Fruit fly (Drosophila melanogaster): ENCODE data around the gene CG15399.

CG15399 gene

DNA sequence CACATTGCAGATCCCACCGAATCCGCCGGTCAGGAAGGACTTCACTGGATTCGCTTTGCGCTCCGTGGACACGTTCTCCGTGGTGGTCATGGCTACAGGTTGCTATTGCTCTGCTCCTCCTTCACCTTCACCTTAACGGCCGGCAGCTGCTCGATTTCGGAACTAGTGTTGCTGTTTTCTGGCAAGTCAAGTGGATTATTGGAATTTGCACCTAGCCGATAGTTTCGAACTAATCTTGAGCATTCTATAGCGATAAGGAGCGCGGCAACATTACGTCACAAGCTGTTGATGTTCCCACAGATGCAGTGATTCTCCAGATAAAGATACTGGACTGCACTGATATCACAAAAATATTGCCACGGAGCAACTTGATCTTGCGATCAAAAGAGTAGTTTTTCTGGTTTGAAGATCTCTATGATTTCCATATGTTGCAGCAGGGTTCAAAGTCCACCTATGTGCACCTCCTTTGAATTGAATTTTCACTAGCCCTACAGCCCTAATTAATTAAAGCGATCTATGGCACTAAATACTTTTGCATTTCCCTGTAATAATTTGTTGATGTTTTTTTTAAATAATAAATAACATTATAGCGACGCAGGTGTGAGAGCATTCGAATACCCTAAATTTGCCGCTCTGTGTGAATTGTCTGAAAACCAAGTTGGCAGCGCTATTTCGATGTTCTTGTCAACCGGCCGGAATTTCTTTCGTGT is 1.9 kb downstream of the CG15399 start, which contains the start of the genes colt and HINT1 (continued):
- TF ChIP-seq ash1 (GFP tag; optimal IDR thresholded peaks at IDR 0.05) (no peak), MBD-R2 (GFP tag; IDR thresholded peaks at IDR 0.05) (peak; percentile 96), lola (GFP tag; optimal IDR thresholded peaks at IDR 0.05) (no peak), CG10654 (GFP tag; optimal IDR thresholded peaks at IDR 0.05) (no peak), dysf (GFP tag; IDR thresholded peaks at IDR 0.05) (no peak), tx (GFP tag; optimal IDR thresholded peaks at IDR 0.05) (no peak), Sox102F (GFP tag; optimal IDR thresholded peaks at IDR 0.05) (no peak), CG8290 (GFP tag; optimal IDR thresholded peaks at IDR 0.05) (no peak), CG8290 (tag; optimal IDR thresholded peaks at IDR 0.05) (peak in 1 of 2 experiments; percentile 18), CG13287 (GFP tag; IDR thresholded peaks at IDR 0.05; ENCODE audit: partially characterized antibody) (peak; percentile 61; the same call in 1 of the 2 replicates), zen (tag; optimal IDR thresholded peaks at IDR 0.05) (peak; percentile 40), Eip74EF (GFP tag; optimal IDR thresholded peaks at IDR 0.05) (peak in 1 of 2 experiments; percentile 32), jing (GFP tag; optimal IDR thresholded peaks at IDR 0.05) (no peak), CG2116 (GFP tag; optimal IDR thresholded peaks at IDR 0.05) (peak; percentile 57), CG18599 (GFP tag; optimal IDR thresholded peaks at IDR 0.05) (no peak), en (GFP tag; optimal IDR thresholded peaks at IDR 0.05) (no peak), tll (GFP tag; optimal IDR thresholded peaks at IDR 0.05) (peak in 1 of 2 experiments; percentile 3), gem (tag; optimal IDR thresholded peaks at IDR 0.05) (no peak), CG4328 (GFP tag; optimal IDR thresholded peaks at IDR 0.05) (no peak), CG1529 (GFP tag; optimal IDR thresholded peaks at IDR 0.05) (no peak), CG17568 (GFP tag; optimal IDR thresholded peaks at IDR 0.05) (no peak), ac (GFP tag; optimal IDR thresholded peaks at IDR 0.05) (no peak), CG31441 (GFP tag; IDR thresholded peaks at IDR 0.05) (peak; percentile 34; the same call in 1 of the 2 replicates), Fer3 (tag; optimal IDR thresholded peaks at IDR 0.05) (no peak), CG6791 (GFP tag; IDR thresholded peaks at IDR 0.05; ENCODE audit: partially characterized antibody) (peak; percentile 44; the same call in 1 of the 3 replicates), yki (optimal IDR thresholded peaks at IDR 0.05) (no peak), CG32532 (GFP tag; IDR thresholded peaks at IDR 0.05) (peak; percentile 48; the same call in 1 of the 2 replicates), CG7271 (tag; optimal IDR thresholded peaks at IDR 0.05) (no peak), lilli (GFP tag; optimal IDR thresholded peaks at IDR 0.05) (peak; percentile 17), Hey (tag; optimal IDR thresholded peaks at IDR 0.05) (no peak), CG16779 (GFP tag; IDR thresholded peaks at IDR 0.05) (no peak), esg (GFP tag; conservative IDR thresholded peaks at IDR 0.05) (no peak), CG5245 (GFP tag; optimal IDR thresholded peaks at IDR 0.05) (no peak), chif (GFP tag; optimal IDR thresholded peaks at IDR 0.05) (no peak), ap (GFP tag; IDR thresholded peaks at IDR 0.05) (no peak), CG2199 (GFP tag; IDR thresholded peaks at IDR 0.05) (no peak), Ets65A (GFP tag) (no peak), CG8765 (GFP tag; IDR thresholded peaks at IDR 0.05) (no peak), klu (GFP tag; IDR thresholded peaks at IDR 0.05) (no peak), Nf-YC (tag; optimal IDR thresholded peaks at IDR 0.05) (peak; percentile 42), NK7.1 (GFP tag; optimal IDR thresholded peaks at IDR 0.05) (no peak), Lpt (GFP tag; optimal IDR thresholded peaks at IDR 0.05) (no peak), sd (tag; optimal IDR thresholded peaks at IDR 0.05) (peak; percentile 84), CG10366 (GFP tag; IDR thresholded peaks at IDR 0.05) (no peak), eyg (GFP tag; optimal IDR thresholded peaks at IDR 0.05) (no peak), hth (optimal IDR thresholded peaks at IDR 0.05) (no peak), schlank (tag; optimal IDR thresholded peaks at IDR 0.05) (no peak), abd-A (tag; optimal IDR thresholded peaks at IDR 0.05) (no peak), kay (GFP tag; optimal IDR thresholded peaks at IDR 0.05) (no peak), seq (GFP tag; IDR thresholded peaks at IDR 0.05) (no peak)

All from whole organism, embryonic.